Worm (Caenorhabditis elegans) whole organism, early embryonic: ENCODE data around the gene emb-9.

ENCODE experiments used
- B0310.2 ChIP-seq: sonication (generic microtip); optimal IDR thresholded peaks from 2 replicates; lab custom pipeline; 2016; ENCODE audit warnings: mild to moderate bottlenecking, missing genetic modification characterization, missing compliant biosample characterization
- F13C5.2 ChIP-seq: sonication (generic microtip); optimal IDR thresholded peaks from 2 replicates; lab custom pipeline; 2017; ENCODE audit warnings: mild to moderate bottlenecking, missing genetic modification characterization, inconsistent platforms, missing compliant biosample characterization
- aly-1 ChIP-seq: sonication (generic microtip); optimal IDR thresholded peaks from 2 replicates; lab custom pipeline; 2016; ENCODE audit warnings: missing genetic modification characterization, missing compliant biosample characterization
- ama-1 ChIP-seq: fragments of 150-350 bp; optimal IDR thresholded peaks from 2 replicates; lab custom pipeline; 2014
- ceh-13 ChIP-seq: fragments of 200-800 bp; sonication (Bioruptor generic); optimal IDR thresholded peaks from 2 replicates; lab custom pipeline; 2018; ENCODE audit warnings: mild to moderate bottlenecking, missing genetic modification characterization, missing compliant biosample characterization
- ceh-36 ChIP-seq: sonication (generic microtip); optimal IDR thresholded peaks from 2 replicates; lab custom pipeline; 2016; ENCODE audit warnings: missing genetic modification characterization, inconsistent platforms, missing compliant biosample characterization
- ets-7 ChIP-seq: sonication (generic microtip); optimal IDR thresholded peaks from 2 replicates; lab custom pipeline; 2016; ENCODE audit warnings: missing genotype, missing genetic modification characterization, missing compliant biosample characterization
- flt-1 ChIP-seq: fragments of 200-800 bp; sonication (Bioruptor generic); IDR thresholded peaks from 2 replicates; pipeline ENCODE4 v1.3.6; 2022; ENCODE audit warnings: missing genetic modification characterization, missing compliant biosample characterization
- hmbx-1 ChIP-seq: sonication (generic microtip); optimal IDR thresholded peaks from 2 replicates; lab custom pipeline; 2016; ENCODE audit warnings: mild to moderate bottlenecking, missing genetic modification characterization, missing compliant biosample characterization
- hmg-4 ChIP-seq: fragments of 200-800 bp; sonication (Bioruptor generic); optimal IDR thresholded peaks from 2 replicates; lab custom pipeline; 2018; ENCODE audit warnings: mild to moderate bottlenecking, missing genetic modification characterization, missing compliant biosample characterization
- hnd-1 ChIP-seq: sonication (generic microtip); optimal IDR thresholded peaks from 2 replicates; lab custom pipeline; 2016; ENCODE audit warnings: missing genetic modification characterization, missing compliant biosample characterization
- pes-1 ChIP-seq: fragments of 200-800 bp; sonication (Bioruptor generic); IDR thresholded peaks from 2 replicates; pipeline ENCODE4 v1.3.6; 2022; ENCODE audit warnings: missing genetic modification reagents, missing genetic modification characterization, missing compliant biosample characterization
- scrt-1 ChIP-seq: fragments of 200-800 bp; sonication (Bioruptor generic); IDR thresholded peaks from 2 replicates; pipeline ENCODE4 v1.3.6; 2022; ENCODE audit warnings: missing genetic modification characterization, missing compliant biosample characterization
- sea-1 ChIP-seq: fragments of 200-800 bp; sonication (Bioruptor generic); conservative IDR thresholded peaks from 2 replicates; pipeline ENCODE4 v1.3.6; 2022; ENCODE audit warnings: missing genetic modification characterization, missing compliant biosample characterization
- tbx-11 ChIP-seq: fragments of 200-800 bp; sonication (Bioruptor generic); IDR thresholded peaks from 2 replicates; pipeline ENCODE4 v1.3.6; 2022; ENCODE audit warnings: missing genetic modification characterization, missing compliant biosample characterization
- tbx-37 ChIP-seq: fragments of 200-800 bp; sonication (Bioruptor generic); conservative IDR thresholded peaks from 2 replicates; pipeline ENCODE4 v1.3.6; 2022; ENCODE audit warnings: missing genetic modification reagents, missing genetic modification characterization, missing compliant biosample characterization
- tra-4 ChIP-seq: sonication (generic microtip); optimal IDR thresholded peaks from 2 replicates; lab custom pipeline; 2017; ENCODE audit warnings: missing genetic modification characterization, missing compliant biosample characterization

emb-9 gene

ce11 chrIII:9373779-9374178, 29.5 kb upstream of the emb-9 start:
- TF ChIP-seq sea-1 (GFP tag; lab: Robert Waterston, UW) (no peak), scrt-1 (GFP tag; lab: Robert Waterston, UW) (no peak), hnd-1 (tag; lab: Kevin White, UChicago) (no peak), flt-1 (GFP tag; lab: Robert Waterston, UW) (no peak), tra-4 (no peak), B0310.2 (no peak), ama-1 (lab: Kevin White, UChicago) (no peak), F13C5.2 (tag; lab: Kevin White, UChicago) (no peak), aly-1 (tag; lab: Kevin White, UChicago) (no peak), tbx-37 (GFP tag; lab: Robert Waterston, UW) (no peak), tbx-11 (GFP tag; lab: Robert Waterston, UW) (no peak), ceh-36 (tag; lab: Kevin White, UChicago) (no peak), hmg-4 (no peak), pes-1 (GFP tag; lab: Robert Waterston, UW) (no peak)

DNA sequence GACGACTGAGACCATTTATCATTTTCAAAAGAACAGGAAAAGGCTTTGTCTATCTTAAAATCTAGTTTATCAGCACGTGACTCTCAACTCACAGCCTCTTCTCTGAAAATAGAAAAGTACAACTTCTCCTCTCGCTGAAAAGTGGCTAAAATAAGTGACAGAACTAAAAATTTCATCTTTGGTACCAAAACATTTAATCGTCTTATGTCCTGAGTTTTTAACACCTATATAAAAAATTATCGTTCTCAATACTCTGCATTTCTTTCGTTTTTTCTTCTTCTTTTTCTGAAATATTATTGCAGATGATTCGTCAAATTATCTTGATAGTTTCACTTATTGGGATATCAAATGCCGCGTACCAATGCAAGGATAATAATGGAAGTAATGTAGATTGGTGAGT, 22.7 kb upstream of the emb-9 start, which contains the start of gene crn-6:
Gene crn-6 (plus strand): TSS at position 301 of the 400 bp plus-strand sequence.
- TF ChIP-seq aly-1 (tag; lab: Kevin White, UChicago): no peak

- TF ChIP-seq aly-1 (tag; lab: Kevin White, UChicago) (no peak), pes-1 (GFP tag; lab: Robert Waterston, UW) (no peak), ceh-36 (tag; lab: Kevin White, UChicago) (no peak), tra-4 (no peak), hmg-4 (no peak), B0310.2 (no peak), hnd-1 (tag; lab: Kevin White, UChicago) (no peak), flt-1 (GFP tag; lab: Robert Waterston, UW) (no peak), sea-1 (GFP tag; lab: Robert Waterston, UW) (no peak), scrt-1 (GFP tag; lab: Robert Waterston, UW) (no peak), F13C5.2 (tag; lab: Kevin White, UChicago) (no peak), ets-7 (tag; lab: Kevin White, UChicago) (no peak), ceh-13 (GFP tag; lab: Kevin White, UChicago) (no peak), ama-1 (lab: Kevin White, UChicago) (no peak)
These were observed 22.1 kb upstream of the emb-9 start for ce11 chrIII:9366376-9366775.

DNA sequence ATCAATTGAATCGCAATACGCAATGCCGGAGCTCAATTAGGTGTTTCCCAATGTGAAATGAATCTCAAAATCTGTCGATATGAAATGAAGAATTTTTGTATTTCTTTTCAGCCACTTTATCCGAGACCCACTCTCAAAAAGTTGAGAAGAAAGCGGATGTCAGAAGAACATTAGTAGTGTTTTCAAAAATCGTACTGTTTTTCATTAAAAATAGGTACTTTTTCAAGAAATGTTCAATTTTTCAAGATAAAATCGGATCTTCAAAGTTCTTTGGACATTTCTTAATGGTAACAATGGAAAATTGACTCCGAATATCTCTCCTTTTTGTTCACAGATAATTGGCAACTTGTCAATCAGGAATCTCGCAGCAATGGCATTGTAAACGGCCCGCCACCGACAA, 17.0 kb upstream of the emb-9 start, which contains the start of gene flp-25:
Gene flp-25 (plus strand): TSS at position 301 of the 400 bp plus-strand sequence.
- TF ChIP-seq ceh-36 (tag; lab: Kevin White, UChicago): no peak
- TF ChIP-seq hnd-1 (tag; lab: Kevin White, UChicago): no peak
- TF ChIP-seq tra-4: no peak
- no peak for TF ChIP-seq sea-1 (GFP tag; lab: Robert Waterston, UW)
- TF ChIP-seq hmbx-1 (tag; lab: Kevin White, UChicago): no peak
- TF ChIP-seq pes-1 (GFP tag; lab: Robert Waterston, UW): no peak
- no peak for TF ChIP-seq ama-1 (lab: Kevin White, UChicago)
- TF ChIP-seq hmg-4: no peak
- TF ChIP-seq F13C5.2 (tag; lab: Kevin White, UChicago): no peak
- TF ChIP-seq flt-1 (GFP tag; lab: Robert Waterston, UW): no peak
- no peak for TF ChIP-seq tbx-37 (GFP tag; lab: Robert Waterston, UW)
- no peak for TF ChIP-seq ets-7 (tag; lab: Kevin White, UChicago)

DNA sequence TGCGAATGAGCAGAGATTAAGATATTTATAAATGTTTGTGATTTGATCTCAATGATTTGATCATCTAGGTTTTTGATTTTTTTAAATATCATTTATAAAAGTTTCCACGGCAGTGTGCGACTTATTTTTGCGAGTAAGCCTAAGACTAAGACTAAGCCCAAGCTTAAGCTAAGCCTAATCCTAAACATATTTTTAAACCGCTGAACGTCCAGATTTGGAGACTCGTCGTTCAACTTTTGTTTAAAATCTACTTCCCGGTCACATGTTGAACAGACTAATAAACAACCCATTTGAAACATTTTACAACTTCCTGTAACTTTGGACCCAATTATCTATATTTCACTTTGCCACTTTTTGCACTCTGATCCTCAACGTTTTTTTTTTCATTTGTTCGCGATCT, 14.8 kb upstream of the emb-9 start, which contains the start of gene K04H4.5:
Gene K04H4.5 (plus strand): TSS at position 301 of the 400 bp plus-strand sequence.
- TF ChIP-seq B0310.2: no peak
- no peak for TF ChIP-seq hmbx-1 (tag; lab: Kevin White, UChicago)
- no peak for TF ChIP-seq sea-1 (GFP tag; lab: Robert Waterston, UW)
- TF ChIP-seq hnd-1 (tag; lab: Kevin White, UChicago): no peak
- no peak for TF ChIP-seq F13C5.2 (tag; lab: Kevin White, UChicago)
- no peak for TF ChIP-seq aly-1 (tag; lab: Kevin White, UChicago)
- TF ChIP-seq scrt-1 (GFP tag; lab: Robert Waterston, UW): no peak
- TF ChIP-seq pes-1 (GFP tag; lab: Robert Waterston, UW): no peak
- no peak for TF ChIP-seq hmg-4
- no peak for TF ChIP-seq flt-1 (GFP tag; lab: Robert Waterston, UW)
- TF ChIP-seq tbx-11 (GFP tag; lab: Robert Waterston, UW): no peak
- no peak for TF ChIP-seq ama-1 (lab: Kevin White, UChicago)
- TF ChIP-seq tbx-37 (GFP tag; lab: Robert Waterston, UW): no peak
- no peak for TF ChIP-seq ceh-36 (tag; lab: Kevin White, UChicago)

ce11 chrIII:9355412-9355969, 11.2 kb upstream of the emb-9 start, which contains the start of gene chtb-1:
TSS of gene chtb-1 (minus strand) at chrIII:9355462.
- TF ChIP-seq ceh-36 (tag; lab: Kevin White, UChicago) (no peak), ets-7 (tag; lab: Kevin White, UChicago) (no peak), aly-1 (tag; lab: Kevin White, UChicago) (no peak), pes-1 (GFP tag; lab: Robert Waterston, UW) (no peak), hnd-1 (tag; lab: Kevin White, UChicago) (no peak), ceh-13 (GFP tag; lab: Kevin White, UChicago) (no peak)

- TF ChIP-seq ets-7 (tag; lab: Kevin White, UChicago): no peak
These were observed 9.6 kb upstream of the emb-9 start for ce11 chrIII:9353814-9354213.

DNA sequence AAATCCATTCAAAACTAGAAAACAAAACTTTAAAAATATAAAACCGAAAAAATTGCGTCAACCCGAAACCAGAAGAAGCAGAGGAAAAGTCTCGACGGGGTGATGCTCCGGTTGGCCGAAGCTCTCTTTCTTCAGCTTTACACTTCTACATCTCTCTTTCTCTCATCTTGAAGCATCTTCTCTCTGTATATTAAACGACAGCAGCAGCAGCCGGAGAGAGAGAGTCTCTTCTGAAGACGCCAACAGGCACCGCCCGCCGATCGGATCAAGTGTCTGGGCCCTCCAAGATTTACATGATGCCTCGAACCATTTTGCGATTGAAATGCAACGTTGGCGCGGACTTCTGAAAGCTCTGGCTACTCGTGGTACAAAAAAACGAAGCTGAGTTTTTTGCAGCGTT, 2.5 kb upstream of the emb-9 start:
- no peak for TF ChIP-seq hmg-4
- TF ChIP-seq hmbx-1 (tag; lab: Kevin White, UChicago): no peak
